Fruit fly (Drosophila melanogaster): ENCODE measurements around the gene sNPF.

sNPF gene

DNA sequence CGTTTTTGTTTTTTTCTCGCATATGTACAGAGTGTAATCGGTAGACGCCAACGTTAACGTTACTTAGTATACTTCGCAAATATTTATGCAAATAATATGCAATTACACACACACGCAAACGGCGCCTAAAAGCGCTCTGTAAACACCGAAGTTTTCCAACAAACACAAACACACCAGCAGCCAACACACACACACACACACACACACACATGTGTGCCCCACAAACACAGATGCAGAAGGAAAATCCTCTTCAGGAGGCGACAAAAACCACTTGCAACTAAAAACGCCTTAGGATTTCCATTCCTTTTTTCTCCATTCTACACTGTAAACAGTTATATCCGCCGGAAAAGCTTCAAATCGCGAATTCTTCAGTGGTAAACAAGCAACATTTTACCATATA is 29.7 kb downstream of the sNPF start:
- no peak for TF ChIP-seq spab (GFP tag; optimal IDR thresholded peaks at IDR 0.05)
- 0 out of 2 replicates have a peak, but pooled peaks have one; percentile 15 for TF ChIP-seq Gug (GFP tag; IDR thresholded peaks at IDR 0.05)
- peak; percentile 9 for TF ChIP-seq CG10631 (GFP tag; optimal IDR thresholded peaks at IDR 0.05)

- TF ChIP-seq CG9139 (GFP tag; optimal IDR thresholded peaks at IDR 0.05) (no peak), Gug (GFP tag; IDR thresholded peaks at IDR 0.05) (no peak), CG6854 (GFP tag; optimal IDR thresholded peaks at IDR 0.05) (no peak), CG8632 (GFP tag; optimal IDR thresholded peaks at IDR 0.05) (peak; percentile 9), CG34406 (GFP tag; optimal IDR thresholded peaks at IDR 0.05) (peak; percentile 14), Smox (GFP tag; optimal IDR thresholded peaks at IDR 0.05) (peak; percentile 53), Ets21C (GFP tag; optimal IDR thresholded peaks at IDR 0.05) (peak; percentile 41), fd85E (GFP tag; optimal IDR thresholded peaks at IDR 0.05) (no peak), Hr38 (GFP tag; optimal IDR thresholded peaks at IDR 0.05) (no peak), Hr4 (GFP tag; optimal IDR thresholded peaks at IDR 0.05) (peak; percentile 49), CG7368 (GFP tag; optimal IDR thresholded peaks at IDR 0.05) (peak; percentile 3), Met (GFP tag; optimal IDR thresholded peaks at IDR 0.05) (no peak), Eip93F (GFP tag; optimal IDR thresholded peaks at IDR 0.05) (no peak), CG6163 (GFP tag; IDR thresholded peaks at IDR 0.05) (no peak), Sox102F (GFP tag; optimal IDR thresholded peaks at IDR 0.05) (peak; percentile 38), dac (GFP tag; optimal IDR thresholded peaks at IDR 0.05) (no peak), fkh (GFP tag; optimal IDR thresholded peaks at IDR 0.05) (no peak), CG10631 (GFP tag; optimal IDR thresholded peaks at IDR 0.05) (peak; percentile 59), CG3919 (GFP tag; optimal IDR thresholded peaks at IDR 0.05) (peak; percentile 41), svp (GFP tag) (no peak), CG6276 (GFP tag; optimal IDR thresholded peaks at IDR 0.05) (no peak), net (GFP tag; optimal IDR thresholded peaks at IDR 0.05) (no peak), CG16779 (tag; optimal IDR thresholded peaks at IDR 0.05) (no peak), OdsH (GFP tag; optimal IDR thresholded peaks at IDR 0.05) (peak; percentile 56), Sox14 (GFP tag; optimal IDR thresholded peaks at IDR 0.05) (peak; percentile 60), CG8119 (GFP tag; IDR thresholded peaks at IDR 0.05) (no peak), Eip78C (GFP tag) (peak; percentile 38), CG10669 (GFP tag; optimal IDR thresholded peaks at IDR 0.05) (no peak), cyc (GFP tag; optimal IDR thresholded peaks at IDR 0.05) (peak; percentile 47), Lpt (GFP tag; optimal IDR thresholded peaks at IDR 0.05) (no peak), dsx (GFP tag; optimal IDR thresholded peaks at IDR 0.05; ENCODE audit: poor library complexity, severe bottlenecking) (no peak), CG1621 (tag; optimal IDR thresholded peaks at IDR 0.05) (no peak), CG31627 (GFP tag; optimal IDR thresholded peaks at IDR 0.05) (peak; percentile 75), eg (GFP tag; IDR thresholded peaks at IDR 0.05) (0 out of 3 replicates have a peak, but pooled peaks have one; percentile 21), CG11762 (GFP tag; optimal IDR thresholded peaks at IDR 0.05; ENCODE audit: insufficient read depth) (peak; percentile 1), vri (GFP tag; optimal IDR thresholded peaks at IDR 0.05) (no peak), ss (GFP tag; optimal IDR thresholded peaks at IDR 0.05) (no peak), CG6808 (GFP tag; optimal IDR thresholded peaks at IDR 0.05) (no peak), CG15336 (GFP tag; IDR thresholded peaks at IDR 0.05) (no peak), CG11294 (GFP tag; IDR thresholded peaks at IDR 0.05) (no peak), esn (GFP tag; optimal IDR thresholded peaks at IDR 0.05) (peak; percentile 66), salr (GFP tag; optimal IDR thresholded peaks at IDR 0.05) (no peak), Sox15 (GFP tag; optimal IDR thresholded peaks at IDR 0.05) (peak; percentile 58), CG32006 (GFP tag; optimal IDR thresholded peaks at IDR 0.05) (peak; percentile 44), Eip75B (GFP tag; optimal IDR thresholded peaks at IDR 0.05) (no peak), spab (GFP tag; optimal IDR thresholded peaks at IDR 0.05) (no peak), achi (GFP tag; optimal IDR thresholded peaks at IDR 0.05) (peak; percentile 49), fd59A (GFP tag; optimal IDR thresholded peaks at IDR 0.05) (peak; percentile 31), CG4318 (GFP tag; optimal IDR thresholded peaks at IDR 0.05) (no peak)
Measured at dm6 chr2L:20061018-20061657, 33.4 kb downstream of the sNPF start, which contains the start of the genes barr and lok. TSS of gene barr (minus strand) at chr2L:20061370. TSS of gene lok (plus strand) at chr2L:20061422.
